Fruit fly (Drosophila melanogaster) whole organism, embryonic: ENCODE measurements around the gene Ccn.

ENCODE experiments used
- CG10431 ChIP-seq: fragments of 200-800 bp; sonication (Bioruptor generic); optimal IDR thresholded peaks from 3 replicates; lab custom pipeline; 2018; ENCODE audit warnings: missing biosample characterization, mild to moderate bottlenecking, missing genetic modification characterization
- CG11456 ChIP-seq: fragments of 200-800 bp; sonication (Bioruptor generic); IDR thresholded peaks from 3 replicates; pipeline ENCODE4 v1.3.6; 2022; ENCODE audit warnings: missing biosample characterization, missing genetic modification characterization
- CG1233 ChIP-seq: fragments of 200-800 bp; sonication (Bioruptor generic); optimal IDR thresholded peaks from 4 replicates; lab custom pipeline; 2018; ENCODE audit warnings: missing biosample characterization, mild to moderate bottlenecking, missing genetic modification characterization
- CG13287 ChIP-seq: fragments of 200-800 bp; sonication (Bioruptor generic); IDR thresholded peaks from 2 replicates; pipeline ENCODE4 v1.3.6; 2022; ENCODE audit warnings: missing biosample characterization, missing genetic modification characterization; ENCODE audit not compliant: partially characterized antibody
- CG14667 ChIP-seq: fragments of 200-800 bp; sonication (Bioruptor generic); IDR thresholded peaks from 2 replicates; pipeline ENCODE4 v1.3.6; 2022; ENCODE audit warnings: missing biosample characterization, missing genetic modification characterization
- CG1603 ChIP-seq: fragments of 200-800 bp; sonication (Bioruptor generic); optimal IDR thresholded peaks from 2 replicates; lab custom pipeline; 2019; ENCODE audit warnings: missing biosample characterization, mild to moderate bottlenecking, missing genetic modification characterization, moderate library complexity
- CG17829 ChIP-seq: fragments of 200-800 bp; optimal IDR thresholded peaks from 2 replicates; lab custom pipeline; 2019; ENCODE audit warnings: missing biosample characterization, mild to moderate bottlenecking, missing genetic modification characterization, moderate library complexity
- CG2199 ChIP-seq: fragments of 200-800 bp; sonication (Bioruptor generic); IDR thresholded peaks from 3 replicates; pipeline ENCODE4 v1.3.6; 2022; ENCODE audit warnings: missing biosample characterization, missing genetic modification characterization
- CG3407 ChIP-seq: fragments of 200-800 bp; sonication (Bioruptor generic); optimal IDR thresholded peaks from 2 replicates; lab custom pipeline; 2018; ENCODE audit warnings: missing biosample characterization, mild to moderate bottlenecking, missing genetic modification characterization
- CG3838 ChIP-seq: fragments of 200-800 bp; sonication (Bioruptor generic); optimal IDR thresholded peaks from 3 replicates; lab custom pipeline; 2016; ENCODE audit warnings: missing biosample characterization, missing genetic modification characterization
- CG6175 ChIP-seq: fragments of 200-800 bp; sonication (Bioruptor generic); IDR thresholded peaks from 3 replicates; pipeline ENCODE4 v1.3.6; 2022; ENCODE audit warnings: missing biosample characterization, missing genetic modification characterization
- CG6254 ChIP-seq: fragments of 200-800 bp; sonication (Bioruptor generic); optimal IDR thresholded peaks from 3 replicates; lab custom pipeline; 2017; ENCODE audit warnings: mild to moderate bottlenecking, missing biosample characterization, missing genetic modification reagents, missing genetic modification characterization
- CG8281 ChIP-seq: fragments of 200-800 bp; sonication (Bioruptor generic); optimal IDR thresholded peaks from 2 replicates; lab custom pipeline; 2018; ENCODE audit warnings: missing biosample characterization, mild to moderate bottlenecking, missing genetic modification characterization, moderate library complexity
- CG8388 ChIP-seq: fragments of 200-800 bp; sonication (Bioruptor generic); optimal IDR thresholded peaks from 2 replicates; lab custom pipeline; 2019; ENCODE audit warnings: missing biosample characterization, mild to moderate bottlenecking, missing genetic modification characterization, moderate library complexity
- CHES-1-like ChIP-seq: fragments of 200-800 bp; sonication (Bioruptor generic); optimal IDR thresholded peaks from 2 replicates; lab custom pipeline; 2016; ENCODE audit warnings: missing biosample characterization, missing genetic modification characterization
- CrebB ChIP-seq: fragments of 200-800 bp; sonication (Bioruptor generic); optimal IDR thresholded peaks from 3 replicates; lab custom pipeline; 2018; ENCODE audit warnings: missing biosample characterization, mild to moderate bottlenecking, missing genetic modification characterization
- Dip2 ChIP-seq: fragments of 200-800 bp; sonication (Bioruptor generic); IDR thresholded peaks from 2 replicates; pipeline ENCODE4 v1.3.6; 2022; ENCODE audit warnings: missing biosample characterization, missing genetic modification characterization
- Dp ChIP-seq: fragments of 200-800 bp; sonication (Bioruptor generic); optimal IDR thresholded peaks from 2 replicates; lab custom pipeline; 2018; ENCODE audit warnings: missing biosample characterization, mild to moderate bottlenecking, missing genetic modification characterization, moderate library complexity
- HLH54F ChIP-seq: fragments of 200-800 bp; sonication (Bioruptor generic); optimal IDR thresholded peaks from 3 replicates; lab custom pipeline; 2016; ENCODE audit warnings: missing biosample characterization, missing genetic modification characterization
- Hey ChIP-seq: fragments of 200-800 bp; sonication (Bioruptor generic); optimal IDR thresholded peaks from 3 replicates; lab custom pipeline; 2018; ENCODE audit warnings: missing biosample characterization, mild to moderate bottlenecking, missing genetic modification characterization
- Hmr ChIP-seq: fragments of 200-800 bp; sonication (Bioruptor generic); optimal IDR thresholded peaks from 3 replicates; lab custom pipeline; 2017; ENCODE audit warnings: mild to moderate bottlenecking, missing biosample characterization, missing genetic modification reagents, missing genetic modification characterization
- Lhr ChIP-seq: fragments of 200-800 bp; sonication (Bioruptor generic); optimal IDR thresholded peaks from 3 replicates; lab custom pipeline; 2017; ENCODE audit warnings: mild to moderate bottlenecking, missing biosample characterization, missing genetic modification reagents, missing genetic modification characterization
- Mes4 ChIP-seq: fragments of 200-800 bp; sonication (Bioruptor generic); optimal IDR thresholded peaks from 2 replicates; lab custom pipeline; 2016; ENCODE audit warnings: missing biosample characterization, missing genetic modification characterization
- Sox102F ChIP-seq: fragments of 200-800 bp; sonication (Bioruptor generic); optimal IDR thresholded peaks from 2 replicates; lab custom pipeline; 2018; ENCODE audit warnings: missing biosample characterization, mild to moderate bottlenecking, missing genetic modification characterization, moderate library complexity
- Trl ChIP-seq, 3 experiments: fragments of >200 bp in 2 of 3; fragments of 200-800 bp in 1 of 3; sonication (Bioruptor generic) in 1 of 3; optimal IDR thresholded peaks; 2 replicates in 1 of 3; 3 replicates in 2 of 3; lab custom pipeline; 2016 to 2017; ENCODE audit warnings: missing biosample characterization in 1 of 3, missing genetic modification characterization in 1 of 3
- Xbp1 ChIP-seq: fragments of 200-800 bp; sonication (Bioruptor generic); optimal IDR thresholded peaks from 3 replicates; lab custom pipeline; 2016; ENCODE audit warnings: missing biosample characterization, mild to moderate bottlenecking, missing genetic modification characterization
- ac ChIP-seq: fragments of 200-800 bp; sonication (Bioruptor generic); optimal IDR thresholded peaks from 3 replicates; lab custom pipeline; 2017; ENCODE audit warnings: missing biosample characterization, mild to moderate bottlenecking, missing genetic modification characterization
- ap ChIP-seq: fragments of 200-800 bp; sonication (Bioruptor generic); IDR thresholded peaks from 2 replicates; pipeline ENCODE4 v1.3.6; 2022; ENCODE audit warnings: missing biosample characterization, missing genetic modification characterization
- ash1 ChIP-seq: fragments of 200-800 bp; sonication (Bioruptor generic); optimal IDR thresholded peaks from 2 replicates; lab custom pipeline; 2018; ENCODE audit warnings: missing biosample characterization, mild to moderate bottlenecking, missing genetic modification characterization
- chif ChIP-seq, 2 experiments: fragments of 200-800 bp; sonication (Bioruptor generic); optimal IDR thresholded peaks; 3 replicates each; lab custom pipeline; 2016; ENCODE audit warnings: missing biosample characterization in 2 of 2, missing genetic modification characterization in 2 of 2
- crol ChIP-seq: fragments of 200-800 bp; sonication (Bioruptor generic); IDR thresholded peaks from 2 replicates; pipeline ENCODE4 v1.3.6; 2022; ENCODE audit warnings: missing biosample characterization, missing genetic modification characterization
- cwo ChIP-seq: fragments of 200-800 bp; sonication (Bioruptor generic); optimal IDR thresholded peaks from 3 replicates; lab custom pipeline; 2017; ENCODE audit warnings: missing biosample characterization, missing genetic modification characterization, mild to moderate bottlenecking, moderate library complexity, missing genetic modification reagents
- dimm ChIP-seq: fragments of 200-800 bp; sonication (Bioruptor generic); IDR thresholded peaks from 2 replicates; pipeline ENCODE4 v1.3.6; 2022; ENCODE audit warnings: missing biosample characterization, missing genetic modification characterization
- dpn ChIP-seq, 2 experiments: fragments of 200-800 bp; sonication (Bioruptor generic); optimal IDR thresholded peaks; 3 replicates each; lab custom pipeline; 2016; ENCODE audit warnings: missing biosample characterization in 2 of 2, missing genetic modification characterization in 2 of 2
- exex ChIP-seq: fragments of 200-800 bp; sonication (Bioruptor generic); optimal IDR thresholded peaks from 4 replicates; lab custom pipeline; 2018; ENCODE audit warnings: missing biosample characterization, mild to moderate bottlenecking, missing genetic modification characterization, moderate library complexity
- gce ChIP-seq: fragments of 200-800 bp; sonication (Bioruptor generic); IDR thresholded peaks from 3 replicates; pipeline ENCODE4 v1.3.6; 2022; ENCODE audit warnings: missing biosample characterization, missing genetic modification characterization
- gfzf ChIP-seq: fragments of 200-800 bp; sonication (Bioruptor generic); optimal IDR thresholded peaks from 2 replicates; lab custom pipeline; 2016; ENCODE audit warnings: missing biosample characterization, mild to moderate bottlenecking, missing genetic modification characterization, moderate library complexity
- gro ChIP-seq: fragments of 200-800 bp; sonication (Bioruptor generic); optimal IDR thresholded peaks from 2 replicates; lab custom pipeline; 2016; ENCODE audit warnings: missing biosample characterization, missing genetic modification characterization
- h ChIP-seq: fragments of >200 bp; optimal IDR thresholded peaks from 2 replicates; lab custom pipeline; 2017
- kah ChIP-seq: fragments of 200-800 bp; sonication (Bioruptor generic); optimal IDR thresholded peaks from 2 replicates; lab custom pipeline; 2018; ENCODE audit warnings: missing biosample characterization, mild to moderate bottlenecking, missing genetic modification characterization
- lov ChIP-seq, 2 experiments: fragments of 200-800 bp in 1 of 2; fragments of >200 bp in 1 of 2; sonication (Bioruptor generic) in 1 of 2; IDR thresholded peaks in 1 of 2; optimal IDR thresholded peaks in 1 of 2; 2 replicates in 1 of 2; 3 replicates in 1 of 2; pipeline versions ENCODE4 v1.3.6 to Lab custom; 2017 to 2022; ENCODE audit warnings: missing biosample characterization in 1 of 2, missing genetic modification characterization in 1 of 2
- pfk ChIP-seq: fragments of 200-800 bp; sonication (Bioruptor generic); optimal IDR thresholded peaks from 2 replicates; lab custom pipeline; 2018; ENCODE audit warnings: missing biosample characterization, mild to moderate bottlenecking, missing genetic modification characterization, moderate library complexity
- prd ChIP-seq, 3 experiments: fragments of >200 bp in 2 of 3; fragments of 200-800 bp in 1 of 3; sonication (Bioruptor generic) in 1 of 3; optimal IDR thresholded peaks in 2 of 3; IDR thresholded peaks in 1 of 3; 2 replicates in 2 of 3; 3 replicates in 1 of 3; pipeline versions ENCODE4 v1.3.6 to Lab custom; 2017 to 2022; ENCODE audit warnings: missing biosample characterization in 1 of 3, missing genetic modification characterization in 1 of 3
- sna ChIP-seq: fragments of 200-800 bp; sonication (Bioruptor generic); IDR thresholded peaks from 2 replicates; pipeline ENCODE4 v1.3.6; 2022; ENCODE audit warnings: missing biosample characterization, missing genetic modification characterization; ENCODE audit not compliant: partially characterized antibody
- sqz ChIP-seq: fragments of 200-800 bp; sonication (Bioruptor generic); optimal IDR thresholded peaks from 3 replicates; lab custom pipeline; 2018; ENCODE audit warnings: missing biosample characterization, mild to moderate bottlenecking, missing genetic modification characterization
- sr ChIP-seq: fragments of 200-800 bp; sonication (Bioruptor generic); IDR thresholded peaks from 3 replicates; pipeline ENCODE4 v1.3.6; 2022; ENCODE audit warnings: missing biosample characterization, missing genetic modification characterization
- trem ChIP-seq: fragments of 200-800 bp; optimal IDR thresholded peaks from 3 replicates; lab custom pipeline; 2019; ENCODE audit warnings: missing biosample characterization, mild to moderate bottlenecking, missing genetic modification characterization, moderate library complexity
- tup ChIP-seq: fragments of 200-800 bp; sonication (Bioruptor generic); optimal IDR thresholded peaks from 2 replicates; lab custom pipeline; 2016; ENCODE audit warnings: missing biosample characterization, mild to moderate bottlenecking, missing genetic modification characterization, moderate library complexity

Gene Ccn

DNA sequence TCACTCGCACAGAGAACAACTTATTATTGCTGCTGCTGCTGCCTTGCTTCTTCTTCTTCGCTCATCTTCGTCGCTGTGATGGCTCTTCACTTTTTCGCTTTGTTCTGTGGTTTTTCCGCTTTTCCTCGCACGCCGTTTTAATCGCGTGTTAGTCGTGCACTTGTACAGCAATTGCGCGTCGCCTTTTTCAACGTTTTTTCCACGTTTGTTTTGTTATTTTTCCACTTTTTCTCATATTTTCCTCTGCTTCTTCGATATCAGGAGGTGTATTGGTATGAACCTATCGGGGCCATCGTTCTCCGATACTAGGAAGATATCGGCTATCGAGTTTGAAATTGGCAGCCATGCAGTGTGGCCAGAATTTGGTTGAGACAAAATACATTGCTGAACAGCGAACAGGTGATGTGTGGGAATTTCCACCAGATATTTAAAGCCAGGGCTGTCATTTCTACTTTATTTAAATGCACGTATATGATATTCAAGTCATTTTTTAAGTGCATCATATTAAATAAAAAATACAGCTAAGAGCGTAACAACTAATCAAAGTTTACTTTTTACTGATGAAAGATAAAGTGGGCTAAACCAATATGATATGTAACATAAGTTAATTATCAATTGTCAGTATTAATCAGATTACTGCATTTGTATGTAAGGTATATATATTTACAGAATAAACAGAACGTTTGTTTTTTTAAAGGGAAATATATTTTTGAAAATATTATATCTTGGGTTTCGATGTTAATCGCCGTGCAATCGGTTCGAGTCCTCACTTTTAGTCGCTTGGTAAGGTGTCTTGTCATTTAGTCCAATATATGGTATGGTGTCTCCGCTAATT is 20.7 kb upstream of the Ccn start, which contains the start of gene Crtc (continued):
- TF ChIP-seq ash1 (GFP tag; lab: Kevin White, UChicago) (no peak), exex (tag; lab: Kevin White, UChicago) (no peak), gce (GFP tag; lab: Robert Waterston, UW) (no peak), CG8388 (GFP tag; lab: Kevin White, UChicago) (no peak), CG11456 (GFP tag; lab: Robert Waterston, UW) (no peak), CG13287 (GFP tag; lab: Robert Waterston, UW) (peak; percentile 72), gfzf (GFP tag; lab: Kevin White, UChicago) (peak; percentile 90), CrebB (no peak), CG6175 (GFP tag; lab: Robert Waterston, UW) (no peak), lov (optimal IDR thresholded peaks at IDR 0.05; lab: Kevin White, UChicago) (no peak), lov (GFP tag; IDR thresholded peaks at IDR 0.05; lab: Robert Waterston, UW) (no peak), Dp (GFP tag; lab: Kevin White, UChicago) (peak; percentile 76), Sox102F (no peak), Hmr (GFP tag; lab: Kevin White, UChicago) (peak; percentile 36), h (no peak), CG6254 (no peak), sqz (GFP tag; lab: Kevin White, UChicago) (no peak), CG2199 (no peak), CG8281 (tag; lab: Kevin White, UChicago) (no peak), CG1233 (GFP tag; lab: Kevin White, UChicago) (peak; percentile 16), CG3838 (GFP tag; lab: Kevin White, UChicago) (no peak), CG10431 (peak; percentile 26), ac (GFP tag; lab: Kevin White, UChicago) (no peak), CG14667 (GFP tag; lab: Robert Waterston, UW) (no peak), sna (GFP tag; lab: Robert Waterston, UW) (peak; percentile 64), Mes4 (GFP tag; lab: Kevin White, UChicago) (no peak), dpn (GFP tag; optimal IDR thresholded peaks at IDR 0.05; lab: Kevin White, UChicago) (no peak), Trl (optimal IDR thresholded peaks at IDR 0.05; lab: Kevin White, UChicago) (peak; percentile 23 to 42), Trl (GFP tag; optimal IDR thresholded peaks at IDR 0.05; lab: Kevin White, UChicago) (no peak), dimm (no peak), pfk (no peak), gro (GFP tag; lab: Kevin White, UChicago) (no peak), CG1603 (tag; lab: Kevin White, UChicago) (peak; percentile 54), prd (optimal IDR thresholded peaks at IDR 0.05; lab: Kevin White, UChicago) (no peak), prd (GFP tag; IDR thresholded peaks at IDR 0.05; lab: Robert Waterston, UW) (0 out of 3 replicates have a peak, but pooled peaks have one; percentile 30), CG3407 (GFP tag; lab: Kevin White, UChicago) (no peak), cwo (GFP tag; lab: Kevin White, UChicago) (no peak), HLH54F (GFP tag; lab: Kevin White, UChicago) (no peak), ap (no peak), Hey (tag; lab: Kevin White, UChicago) (no peak), Xbp1 (GFP tag; lab: Kevin White, UChicago) (peak; percentile 6), Dip2 (GFP tag; lab: Robert Waterston, UW) (no peak), crol (GFP tag; lab: Robert Waterston, UW) (no peak), chif (GFP tag; optimal IDR thresholded peaks at IDR 0.05; lab: Kevin White, UChicago) (no peak), tup (GFP tag; lab: Kevin White, UChicago) (no peak), sr (GFP tag; lab: Robert Waterston, UW) (no peak), Lhr (GFP tag; lab: Kevin White, UChicago) (peak; percentile 59), trem (peak; percentile 28), CHES-1-like (GFP tag; lab: Kevin White, UChicago) (peak; percentile 37), kah (GFP tag; lab: Kevin White, UChicago) (no peak), CG17829 (no peak)
